Worm (Caenorhabditis elegans) whole organism, L4 larva: ENCODE data around the gene T24E12.13.

Source experiments
- aly-2 ChIP-seq: sonication (generic microtip); optimal IDR thresholded peaks from 2 replicates; lab custom pipeline; 2018; ENCODE audit warnings: missing biosample characterization, missing genetic modification characterization
- ceh-82 ChIP-seq: sonication (generic microtip); optimal IDR thresholded peaks from 2 replicates; lab custom pipeline; 2017; ENCODE audit warnings: missing biosample characterization, missing genetic modification characterization
- daf-8 ChIP-seq: fragments of 200-800 bp; sonication (Bioruptor generic); IDR thresholded peaks from 2 replicates; pipeline ENCODE4 v1.3.6; 2022; ENCODE audit warnings: missing genetic modification characterization, missing compliant biosample characterization
- dve-1 ChIP-seq: sonication (generic microtip); optimal IDR thresholded peaks from 2 replicates; lab custom pipeline; 2017; ENCODE audit warnings: antibody characterized with exemption, mild to moderate bottlenecking, missing genetic modification characterization, missing compliant biosample characterization; ENCODE audit not compliant: insufficient read depth
- lin-39 ChIP-seq: fragments of 150-350 bp; optimal IDR thresholded peaks from 2 replicates; lab custom pipeline; 2014; ENCODE audit warnings: missing biosample characterization, missing genetic modification reagents, missing genetic modification characterization
- lsy-2 ChIP-seq, 2 experiments: fragments of 150-350 bp in 1 of 2; sonication (generic microtip) in 1 of 2; optimal IDR thresholded peaks; 2 replicates each; lab custom pipeline; 2014 to 2017; ENCODE audit warnings: missing biosample characterization in 2 of 2, missing genetic modification characterization in 2 of 2
- nhr-237 ChIP-seq: sonication (generic microtip); optimal IDR thresholded peaks from 2 replicates; lab custom pipeline; 2017; ENCODE audit warnings: missing biosample characterization, missing genetic modification characterization
- pha-4 ChIP-seq, 2 experiments: fragments of 150-350 bp in 1 of 2; fragments of 200-800 bp in 1 of 2; sonication (Bioruptor generic) in 1 of 2; IDR thresholded peaks in 1 of 2; optimal IDR thresholded peaks in 1 of 2; 2 replicates each; pipeline versions ENCODE4 v1.3.6 to Lab custom; 2014 to 2022; ENCODE audit warnings: missing genetic modification characterization in 2 of 2, missing genetic modification reagents in 2 of 2, missing biosample characterization in 1 of 2, missing compliant biosample characterization in 1 of 2
- pqm-1 ChIP-seq: sonication (generic microtip); optimal IDR thresholded peaks from 2 replicates; lab custom pipeline; 2017; ENCODE audit warnings: missing biosample characterization, missing genetic modification characterization
- snpc-4 ChIP-seq: fragments of 150-350 bp; optimal IDR thresholded peaks from 2 replicates; lab custom pipeline; 2014; ENCODE audit warnings: missing biosample characterization, missing genetic modification characterization
- vab-7 ChIP-seq: fragments of 200-800 bp; sonication (Bioruptor generic); IDR thresholded peaks from 2 replicates; pipeline ENCODE4 v1.3.6; 2022; ENCODE audit warnings: missing genetic modification reagents, missing genetic modification characterization, missing compliant biosample characterization

DNA sequence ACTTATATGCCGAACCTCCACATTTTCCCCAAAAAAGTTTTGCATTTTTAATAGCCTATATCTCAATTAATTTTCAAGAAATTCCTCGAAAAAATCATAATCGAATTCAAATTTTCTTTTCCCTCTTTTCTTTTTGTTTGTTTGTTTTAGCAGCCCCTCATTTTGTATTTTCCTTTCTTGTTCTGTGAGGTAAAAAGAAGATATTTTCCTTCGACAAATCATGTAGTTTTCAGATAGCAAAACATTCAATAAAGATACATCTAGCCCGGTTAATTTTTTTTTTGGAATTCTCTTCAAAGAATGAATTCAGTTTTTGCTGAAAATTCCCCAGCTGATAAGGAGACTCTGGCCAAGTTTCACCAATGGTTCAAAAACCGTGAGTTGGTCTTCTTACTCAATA, 11.5 kb upstream of the T24E12.13 start, which contains the start of gene T24E12.3:
- no peak for TF ChIP-seq ceh-82 (tag; lab: Kevin White, UChicago)
- no peak for TF ChIP-seq aly-2
- TF ChIP-seq lsy-2 (tag; optimal IDR thresholded peaks at IDR 0.05; lab: Kevin White, UChicago) = no peak
- TF ChIP-seq dve-1 (tag; lab: Kevin White, UChicago) = no peak
- TF ChIP-seq daf-8 (GFP tag; lab: Robert Waterston, UW) = no peak
- no peak for TF ChIP-seq pha-4 (GFP tag; IDR thresholded peaks at IDR 0.05; lab: Robert Waterston, UW)
- TF ChIP-seq pha-4 (tag; optimal IDR thresholded peaks at IDR 0.05; lab: Kevin White, UChicago) = no peak
- TF ChIP-seq nhr-237 (tag; lab: Kevin White, UChicago) = no peak
- no peak for TF ChIP-seq vab-7 (GFP tag; lab: Robert Waterston, UW)
- TF ChIP-seq lin-39 (tag; lab: Kevin White, UChicago) = no peak
- TF ChIP-seq pqm-1 = no peak
- no peak for TF ChIP-seq snpc-4 (tag; lab: Kevin White, UChicago)
